Worm (Caenorhabditis elegans) whole organism, late embryonic: ENCODE measurements around the gene F58B4.7.

ENCODE experiments used
- C08G9.2 ChIP-seq: sonication (generic microtip); optimal IDR thresholded peaks from 2 replicates; lab custom pipeline; 2016; ENCODE audit warnings: mild to moderate bottlenecking, missing genetic modification characterization, moderate library complexity, missing compliant biosample characterization
- F13H6.1 ChIP-seq: sonication (generic microtip); optimal IDR thresholded peaks from 2 replicates; lab custom pipeline; 2016; ENCODE audit warnings: missing genetic modification characterization, missing compliant biosample characterization
- K02D7.2 ChIP-seq: sonication (generic microtip); optimal IDR thresholded peaks from 2 replicates; lab custom pipeline; 2017; ENCODE audit warnings: mild to moderate bottlenecking, missing genetic modification characterization, missing compliant biosample characterization
- K09A11.1 ChIP-seq: sonication (generic microtip); optimal IDR thresholded peaks from 2 replicates; lab custom pipeline; 2017; ENCODE audit warnings: antibody characterized with exemption, mild to moderate bottlenecking, missing genetic modification characterization, missing compliant biosample characterization; ENCODE audit not compliant: insufficient read depth
- Y22D7AL.16 ChIP-seq: sonication (generic microtip); optimal IDR thresholded peaks from 2 replicates; lab custom pipeline; 2016; ENCODE audit warnings: missing genetic modification characterization, missing compliant biosample characterization
- ahr-1 ChIP-seq: sonication (generic microtip); optimal IDR thresholded peaks from 2 replicates; lab custom pipeline; 2016; ENCODE audit warnings: missing genetic modification characterization, missing compliant biosample characterization
- ceh-18 ChIP-seq: sonication (generic microtip); optimal IDR thresholded peaks from 2 replicates; lab custom pipeline; 2016; ENCODE audit warnings: missing genetic modification characterization, missing compliant biosample characterization
- ceh-2 ChIP-seq: sonication (generic microtip); optimal IDR thresholded peaks from 2 replicates; lab custom pipeline; 2016; ENCODE audit warnings: missing genotype, missing genetic modification characterization, missing compliant biosample characterization
- ceh-31 ChIP-seq: sonication (generic microtip); optimal IDR thresholded peaks from 2 replicates; lab custom pipeline; 2016; ENCODE audit warnings: missing genetic modification characterization, missing compliant biosample characterization
- ceh-45 ChIP-seq: fragments of 200-800 bp; sonication (Bioruptor generic); IDR thresholded peaks from 2 replicates; pipeline ENCODE4 v1.3.6; 2022; ENCODE audit warnings: missing genetic modification reagents, missing genetic modification characterization, missing compliant biosample characterization
- ceh-9 ChIP-seq: sonication (generic microtip); optimal IDR thresholded peaks from 2 replicates; lab custom pipeline; 2016; ENCODE audit warnings: mild to moderate bottlenecking, missing genetic modification characterization, inconsistent platforms, missing compliant biosample characterization
- che-1 ChIP-seq: sonication (generic microtip); optimal IDR thresholded peaks from 2 replicates; lab custom pipeline; 2016; ENCODE audit warnings: mild to moderate bottlenecking, missing genetic modification characterization, missing compliant biosample characterization
- dve-1 ChIP-seq: sonication (generic microtip); optimal IDR thresholded peaks from 2 replicates; lab custom pipeline; 2017; ENCODE audit warnings: antibody characterized with exemption, mild to moderate bottlenecking, missing genetic modification characterization, missing compliant biosample characterization
- elt-2 ChIP-seq: sonication (generic microtip); optimal IDR thresholded peaks from 2 replicates; lab custom pipeline; 2016; ENCODE audit warnings: missing genetic modification reagents, missing genetic modification characterization, missing compliant biosample characterization
- ets-4 ChIP-seq: sonication (generic microtip); optimal IDR thresholded peaks from 2 replicates; lab custom pipeline; 2016; ENCODE audit warnings: missing genetic modification characterization, missing compliant biosample characterization
- eyg-1 ChIP-seq: sonication (generic microtip); optimal IDR thresholded peaks from 2 replicates; lab custom pipeline; 2016; ENCODE audit warnings: missing genotype, missing genetic modification characterization, missing compliant biosample characterization
- fax-1 ChIP-seq: sonication (generic microtip); optimal IDR thresholded peaks from 2 replicates; lab custom pipeline; 2016; ENCODE audit warnings: missing genotype, missing genetic modification characterization, missing compliant biosample characterization
- gmeb-2 ChIP-seq: sonication (generic microtip); optimal IDR thresholded peaks from 2 replicates; lab custom pipeline; 2016; ENCODE audit warnings: missing genetic modification characterization, inconsistent platforms, missing compliant biosample characterization
- madf-2 ChIP-seq: sonication (generic microtip); optimal IDR thresholded peaks from 2 replicates; lab custom pipeline; 2017; ENCODE audit warnings: missing genetic modification characterization, missing compliant biosample characterization
- nhr-232 ChIP-seq: sonication (generic microtip); optimal IDR thresholded peaks from 2 replicates; lab custom pipeline; 2016; ENCODE audit warnings: missing genetic modification characterization, missing compliant biosample characterization
- odd-2 ChIP-seq: sonication (generic microtip); optimal IDR thresholded peaks from 2 replicates; lab custom pipeline; 2017; ENCODE audit warnings: antibody characterized with exemption, mild to moderate bottlenecking, missing genetic modification characterization, missing compliant biosample characterization
- pag-3 ChIP-seq: sonication (generic microtip); optimal IDR thresholded peaks from 2 replicates; lab custom pipeline; 2016; ENCODE audit warnings: missing compliant biosample characterization, missing genetic modification characterization, borderline replicate concordance
- pqm-1 ChIP-seq: sonication (generic microtip); optimal IDR thresholded peaks from 2 replicates; lab custom pipeline; 2016; ENCODE audit warnings: missing genetic modification characterization, missing compliant biosample characterization
- ref-2 ChIP-seq: sonication (generic microtip); optimal IDR thresholded peaks from 2 replicates; lab custom pipeline; 2016; ENCODE audit warnings: missing genetic modification characterization, missing compliant biosample characterization
- rnt-1 ChIP-seq: sonication (generic microtip); optimal IDR thresholded peaks from 2 replicates; lab custom pipeline; 2016; ENCODE audit warnings: missing genetic modification characterization, missing compliant biosample characterization
- sdc-2 ChIP-seq: sonication (generic microtip); optimal IDR thresholded peaks from 2 replicates; lab custom pipeline; 2016; ENCODE audit warnings: missing genotype, missing genetic modification characterization, missing compliant biosample characterization
- sox-4 ChIP-seq: sonication (generic microtip); optimal IDR thresholded peaks from 2 replicates; lab custom pipeline; 2017; ENCODE audit warnings: mild to moderate bottlenecking, missing genetic modification characterization, inconsistent platforms, missing compliant biosample characterization
- tbx-2 ChIP-seq: sonication (generic microtip); optimal IDR thresholded peaks from 2 replicates; lab custom pipeline; 2016; ENCODE audit warnings: missing genetic modification characterization, missing compliant biosample characterization
- tbx-7 ChIP-seq: sonication (generic microtip); optimal IDR thresholded peaks from 2 replicates; lab custom pipeline; 2016; ENCODE audit warnings: missing genotype, missing genetic modification characterization, missing compliant biosample characterization
- ttx-3 ChIP-seq: sonication (generic microtip); optimal IDR thresholded peaks from 2 replicates; lab custom pipeline; 2016; ENCODE audit warnings: missing genetic modification reagents, missing genetic modification characterization, missing compliant biosample characterization
- unc-3 ChIP-seq, 2 experiments: fragments of 200-800 bp in 1 of 2; sonication (Bioruptor generic) in 1 of 2; sonication (generic microtip) in 1 of 2; conservative IDR thresholded peaks in 1 of 2; optimal IDR thresholded peaks in 1 of 2; 2 replicates each; pipeline versions ENCODE4 v1.3.6 to Lab custom; 2016 to 2022; ENCODE audit warnings: missing compliant biosample characterization in 2 of 2, missing genetic modification characterization in 2 of 2, missing genetic modification reagents in 1 of 2
- unc-55 ChIP-seq: sonication (generic microtip); optimal IDR thresholded peaks from 2 replicates; lab custom pipeline; 2017; ENCODE audit warnings: missing biosample characterization, missing genetic modification reagents, missing genetic modification characterization
- unc-86 ChIP-seq: sonication (generic microtip); optimal IDR thresholded peaks from 2 replicates; lab custom pipeline; 2016; ENCODE audit warnings: missing genetic modification characterization, missing compliant biosample characterization
- zip-5 ChIP-seq: sonication (generic microtip); optimal IDR thresholded peaks from 2 replicates; lab custom pipeline; 2016; ENCODE audit warnings: missing genetic modification characterization, missing compliant biosample characterization

Gene F58B4.7

DNA sequence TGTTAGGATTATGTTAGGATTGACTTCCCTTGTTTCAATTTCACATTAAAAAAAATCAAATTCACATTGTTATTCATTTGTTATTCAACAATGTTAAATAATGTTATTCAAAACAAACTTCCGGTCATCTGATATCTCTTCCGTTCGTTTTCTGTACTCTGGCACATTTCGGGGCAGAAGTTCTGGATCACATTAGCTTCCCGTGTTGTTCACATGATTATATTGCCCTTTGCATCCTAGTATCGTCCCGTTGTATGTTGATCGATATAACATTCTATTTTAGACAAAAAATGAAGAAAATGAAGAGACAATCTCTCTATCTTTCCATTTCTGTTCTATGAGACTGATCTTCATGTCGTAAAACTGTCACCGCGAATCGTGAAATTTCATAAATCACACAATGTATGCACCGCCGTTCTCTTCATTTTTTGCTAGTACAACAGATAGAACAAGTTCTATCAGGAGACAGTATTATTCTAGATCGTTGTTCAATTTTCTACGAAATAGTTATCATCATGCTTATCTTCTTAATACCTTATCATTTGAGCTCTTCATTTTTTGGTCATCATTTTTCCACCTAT is 17.0 kb upstream of the F58B4.7 start:
- TF ChIP-seq tbx-2 (tag; lab: Kevin White, UChicago): no peak
- no peak for TF ChIP-seq sdc-2 (tag; lab: Kevin White, UChicago)
- no peak for TF ChIP-seq unc-86 (tag; lab: Kevin White, UChicago)
- no peak for TF ChIP-seq F13H6.1
- TF ChIP-seq ttx-3 (tag; lab: Kevin White, UChicago): no peak
- TF ChIP-seq dve-1 (tag; lab: Kevin White, UChicago): no peak
- no peak for TF ChIP-seq zip-5 (tag; lab: Kevin White, UChicago)
- TF ChIP-seq ceh-18: no peak
- TF ChIP-seq C08G9.2 (tag; lab: Kevin White, UChicago): no peak
- no peak for TF ChIP-seq gmeb-2 (tag; lab: Kevin White, UChicago)
- no peak for TF ChIP-seq unc-55 (GFP tag; lab: Kevin White, UChicago)
- TF ChIP-seq tbx-7 (tag; lab: Kevin White, UChicago): no peak
- TF ChIP-seq ets-4 (tag; lab: Kevin White, UChicago): no peak
- no peak for TF ChIP-seq madf-2 (tag; lab: Kevin White, UChicago)
- no peak for TF ChIP-seq odd-2 (tag; lab: Kevin White, UChicago)

DNA sequence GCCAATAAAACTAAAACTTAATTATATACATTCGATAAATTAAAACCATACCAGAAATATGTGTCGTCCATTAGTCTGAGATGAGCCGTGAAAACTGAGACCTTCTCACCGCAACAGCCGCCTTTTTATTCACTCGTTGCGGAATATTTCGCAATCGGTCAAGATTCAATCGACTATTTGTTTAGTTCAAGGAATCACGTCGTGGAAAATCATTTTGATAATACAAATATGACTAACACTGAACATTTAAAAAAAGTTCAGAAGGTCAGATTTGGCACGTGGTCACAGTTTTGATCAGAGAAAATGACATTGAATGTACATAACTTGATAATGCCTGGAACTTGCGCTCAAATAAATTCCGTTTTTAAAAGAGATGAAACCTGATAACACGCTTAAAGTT is 15.6 kb upstream of the F58B4.7 start, which contains the start of gene F17C11.11:
Gene F17C11.11 (minus strand): TSS at position 79 of the 400 bp plus-strand sequence.
- no peak for TF ChIP-seq unc-86 (tag; lab: Kevin White, UChicago)
- no peak for TF ChIP-seq nhr-232 (tag; lab: Kevin White, UChicago)
- TF ChIP-seq tbx-2 (tag; lab: Kevin White, UChicago): no peak
- no peak for TF ChIP-seq odd-2 (tag; lab: Kevin White, UChicago)
- TF ChIP-seq ahr-1 (tag; lab: Kevin White, UChicago): no peak
- TF ChIP-seq che-1: no peak
- TF ChIP-seq ref-2 (tag; lab: Kevin White, UChicago): no peak
- TF ChIP-seq ceh-2: no peak
- no peak for TF ChIP-seq eyg-1 (tag; lab: Kevin White, UChicago)
- TF ChIP-seq ceh-31: no peak
- TF ChIP-seq C08G9.2 (tag; lab: Kevin White, UChicago): no peak
- TF ChIP-seq sox-4 (tag; lab: Kevin White, UChicago): no peak

DNA sequence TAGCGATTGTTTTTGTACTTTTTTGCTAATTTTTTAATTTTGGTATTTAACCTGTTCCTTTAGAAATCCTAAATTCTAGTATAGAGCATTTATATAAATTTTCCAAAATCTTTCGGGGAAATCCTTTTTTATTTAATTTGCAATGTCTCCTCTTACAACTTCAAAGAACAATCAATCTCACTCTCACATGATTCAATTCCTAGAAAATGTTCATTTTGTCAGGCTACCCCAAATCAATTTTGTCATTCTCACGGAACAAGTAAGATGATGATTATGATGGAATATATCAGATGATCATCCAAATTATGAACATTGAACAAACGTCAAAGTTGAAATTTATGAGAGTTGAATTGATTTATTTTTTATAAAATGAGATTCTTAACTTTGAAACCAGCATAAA is 14.2 kb upstream of the F58B4.7 start:
- TF ChIP-seq ceh-45 (GFP tag; lab: Robert Waterston, UW): no peak
- no peak for TF ChIP-seq pag-3 (tag; lab: Kevin White, UChicago)
- no peak for TF ChIP-seq ceh-2
- no peak for TF ChIP-seq tbx-7 (tag; lab: Kevin White, UChicago)
- TF ChIP-seq, all 69 proteins: peak for 0

DNA sequence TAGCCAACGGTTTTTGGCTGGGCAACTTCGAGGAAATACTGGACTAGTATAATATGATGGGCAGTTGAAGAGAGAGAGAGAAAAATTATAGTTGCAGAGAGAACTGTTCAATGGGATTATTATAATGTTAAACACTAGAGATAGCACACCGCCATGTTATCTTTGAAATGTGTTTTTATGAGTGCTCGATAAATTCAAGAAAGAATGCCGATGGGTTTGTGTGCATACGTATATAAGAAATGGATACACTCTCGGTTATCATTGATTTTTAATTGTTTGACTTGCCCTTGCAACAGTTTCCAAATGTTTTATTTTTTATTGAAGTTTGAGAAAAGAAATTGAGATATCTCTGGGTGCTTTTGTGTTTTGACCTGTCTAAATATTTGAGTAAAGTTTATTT is 13.6 kb upstream of the F58B4.7 start, which contains the start of gene F17C11.12:
Gene F17C11.12 (minus strand): TSS at position 240 of the 400 bp plus-strand sequence.
- TF ChIP-seq K09A11.1 (tag; lab: Kevin White, UChicago) (no peak), madf-2 (tag; lab: Kevin White, UChicago) (no peak), elt-2 (tag; lab: Kevin White, UChicago) (peak; percentile 44)

DNA sequence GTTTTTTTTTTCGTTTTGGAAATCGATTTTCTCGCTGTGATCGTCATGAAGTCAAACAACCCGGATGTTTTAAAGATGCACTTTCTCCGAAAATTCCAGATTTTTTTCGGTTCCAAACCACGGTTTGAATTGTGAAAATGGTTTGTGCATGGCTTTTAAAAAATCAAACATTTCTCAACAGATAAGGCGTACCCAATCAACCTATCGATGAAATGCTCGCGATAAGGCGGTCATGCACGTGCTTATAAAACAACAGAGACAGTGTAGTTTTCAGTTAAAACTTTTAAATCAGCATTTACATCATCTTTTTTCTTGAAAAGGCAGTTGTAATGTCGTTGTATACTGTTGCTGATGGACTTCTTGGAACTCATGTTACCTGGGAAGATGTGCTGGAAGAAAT is 9.3 kb upstream of the F58B4.7 start, which contains the start of gene F58B4.5:
Gene F58B4.5 (plus strand): TSS at position 283 of the 400 bp plus-strand sequence.
- TF ChIP-seq ref-2 (tag; lab: Kevin White, UChicago): no peak
- peak; percentile 63 for TF ChIP-seq elt-2 (tag; lab: Kevin White, UChicago)

DNA sequence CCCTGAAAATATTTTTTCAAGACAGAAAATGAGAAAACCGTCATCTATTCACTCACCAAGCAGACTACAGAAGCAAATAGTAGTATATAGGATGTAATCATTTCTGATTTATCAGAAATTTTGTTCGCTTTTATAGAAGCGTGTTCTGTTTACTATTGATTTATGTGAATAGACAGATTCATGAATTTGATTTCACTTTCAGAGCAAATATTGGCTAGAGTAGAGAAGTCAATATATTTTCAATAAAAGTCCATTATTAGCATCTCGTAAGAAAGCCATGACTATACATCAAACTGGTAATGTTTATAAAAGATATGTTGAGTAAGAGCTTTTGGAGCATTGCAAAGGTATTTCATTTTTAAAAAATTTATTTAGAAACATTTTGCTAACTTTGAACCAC is 8.1 kb upstream of the F58B4.7 start, which contains the start of gene scvp-1:
Gene scvp-1 (minus strand): TSS at position 101 of the 400 bp plus-strand sequence.
- no peak for TF ChIP-seq fax-1 (tag; lab: Kevin White, UChicago)
- no peak for TF ChIP-seq eyg-1 (tag; lab: Kevin White, UChicago)
- no peak for TF ChIP-seq rnt-1 (tag; lab: Kevin White, UChicago)
- no peak for TF ChIP-seq nhr-232 (tag; lab: Kevin White, UChicago)
- TF ChIP-seq unc-55 (GFP tag; lab: Kevin White, UChicago): no peak
- no peak for TF ChIP-seq odd-2 (tag; lab: Kevin White, UChicago)
- TF ChIP-seq K02D7.2: no peak
- TF ChIP-seq pag-3 (tag; lab: Kevin White, UChicago): no peak
- no peak for TF ChIP-seq pqm-1 (tag; lab: Kevin White, UChicago)
- TF ChIP-seq ceh-9 (tag; lab: Kevin White, UChicago): no peak
- no peak for TF ChIP-seq ahr-1 (tag; lab: Kevin White, UChicago)
- TF ChIP-seq ttx-3 (tag; lab: Kevin White, UChicago): no peak
- TF ChIP-seq ceh-45 (GFP tag; lab: Robert Waterston, UW): no peak
- no peak for TF ChIP-seq unc-3 (GFP tag; conservative IDR thresholded peaks at IDR 0.05; lab: Robert Waterston, UW)
- TF ChIP-seq unc-3 (tag; optimal IDR thresholded peaks at IDR 0.05; lab: Kevin White, UChicago): no peak
- TF ChIP-seq Y22D7AL.16 (tag; lab: Kevin White, UChicago): no peak
- no peak for TF ChIP-seq K09A11.1 (tag; lab: Kevin White, UChicago)
- no peak for TF ChIP-seq ceh-18
